Worm (Caenorhabditis elegans) whole organism, L4 larva: Measurements from ENCODE around the gene usp-50.
A peak's percentile ranks its signal among the peaks of the same experiment; 100 is the strongest.

Experiments used
- F37D6.2 ChIP-seq: sonication (generic microtip); optimal IDR thresholded peaks from 2 replicates; lab custom pipeline; 2016; ENCODE audit warnings: mild to moderate bottlenecking, missing genetic modification characterization, missing compliant biosample characterization
- F44E2.7 ChIP-seq: fragments of 200-800 bp; sonication (Bioruptor generic); IDR thresholded peaks from 2 replicates; pipeline ENCODE4 v2.1.2; 2022; ENCODE audit warnings: missing genetic modification characterization, missing compliant biosample characterization
- F49E8.2 ChIP-seq: sonication (generic microtip); optimal IDR thresholded peaks from 2 replicates; lab custom pipeline; 2016; ENCODE audit warnings: missing compliant biosample characterization, mild to moderate bottlenecking, missing genetic modification characterization, borderline replicate concordance
- R02D3.7 ChIP-seq: fragments of 150-350 bp; sonication (generic microtip); optimal IDR thresholded peaks from 3 replicates; lab custom pipeline; 2014; ENCODE audit warnings: missing biosample characterization, missing genetic modification characterization
- T20F7.1 ChIP-seq: fragments of 200-800 bp; sonication (Bioruptor generic); optimal IDR thresholded peaks from 2 replicates; lab custom pipeline; 2018; ENCODE audit warnings: mild to moderate bottlenecking, missing genetic modification characterization, missing compliant biosample characterization
- T26A8.4 ChIP-seq: fragments of 200-800 bp; sonication (Bioruptor generic); IDR thresholded peaks from 2 replicates; pipeline ENCODE4 v1.3.6; 2022; ENCODE audit warnings: missing genetic modification characterization, missing compliant biosample characterization
- Y105C5A.15 ChIP-seq: fragments of 200-800 bp; sonication (Bioruptor generic); IDR thresholded peaks from 2 replicates; pipeline ENCODE4 v1.3.6; 2022; ENCODE audit warnings: missing genetic modification characterization, missing compliant biosample characterization
- Y48G9A.11 ChIP-seq: fragments of 200-800 bp; sonication (Bioruptor generic); IDR thresholded peaks from 2 replicates; pipeline ENCODE4 v1.3.6; 2022; ENCODE audit warnings: missing genetic modification reagents, missing genetic modification characterization, missing compliant biosample characterization
- Y75B8A.6 ChIP-seq: fragments of 200-800 bp; sonication (Bioruptor generic); IDR thresholded peaks from 2 replicates; pipeline ENCODE4 v1.3.6; 2022; ENCODE audit warnings: missing genetic modification reagents, missing genetic modification characterization, missing compliant biosample characterization
- aha-1 ChIP-seq: fragments of 150-350 bp; peaks from one replicate; lab custom pipeline; 2014; ENCODE audit warnings: missing biosample characterization, missing genetic modification characterization
- ama-1 ChIP-seq: fragments of 150-350 bp; optimal IDR thresholded peaks from 2 replicates; lab custom pipeline; 2014; ENCODE audit warnings: inconsistent platforms, mixed read lengths
- attf-4 ChIP-seq: sonication (generic microtip); optimal IDR thresholded peaks from 3 replicates; lab custom pipeline; 2017; ENCODE audit warnings: missing biosample characterization, missing genetic modification characterization
- ceh-28 ChIP-seq: fragments of 150-350 bp; optimal IDR thresholded peaks from 2 replicates; lab custom pipeline; 2014; ENCODE audit warnings: missing biosample characterization, missing genetic modification reagents, missing genetic modification characterization
- cey-2 ChIP-seq: sonication (generic microtip); optimal IDR thresholded peaks from 3 replicates; lab custom pipeline; 2017; ENCODE audit warnings: missing genetic modification characterization, mild to moderate bottlenecking, missing compliant biosample characterization, antibody characterized with exemption, borderline replicate concordance; ENCODE audit not compliant: insufficient read depth
- daf-16 ChIP-seq, 3 experiments: sonication (generic microtip); optimal IDR thresholded peaks; 2 replicates each; lab custom pipeline; 2016 to 2017; ENCODE audit warnings: missing genetic modification characterization in 3 of 3, missing genetic modification reagents in 3 of 3, mild to moderate bottlenecking in 2 of 3, missing compliant biosample characterization in 2 of 3, missing biosample characterization in 1 of 3, moderate library complexity in 1 of 3
- daf-19 ChIP-seq: fragments of 200-800 bp; sonication (Bioruptor generic); conservative IDR thresholded peaks from 2 replicates; pipeline ENCODE4 v1.3.6; 2022; ENCODE audit warnings: missing genetic modification characterization, missing compliant biosample characterization
- duxl-1 ChIP-seq: sonication (generic microtip); optimal IDR thresholded peaks from 2 replicates; lab custom pipeline; 2016; ENCODE audit warnings: mild to moderate bottlenecking, missing genetic modification characterization, moderate library complexity, missing compliant biosample characterization; ENCODE audit not compliant: poor library complexity
- fkh-10 ChIP-seq: fragments of 150-350 bp; optimal IDR thresholded peaks from 2 replicates; lab custom pipeline; 2014; ENCODE audit warnings: missing biosample characterization, missing genetic modification reagents, missing genetic modification characterization
- hlh-11 ChIP-seq: fragments of 200-800 bp; sonication (Bioruptor generic); optimal IDR thresholded peaks from 2 replicates; lab custom pipeline; 2018; ENCODE audit warnings: mild to moderate bottlenecking, missing genetic modification characterization, missing compliant biosample characterization
- hmg-1.1 ChIP-seq: fragments of 200-800 bp; sonication (Bioruptor generic); IDR thresholded peaks from 2 replicates; pipeline ENCODE4 v1.3.6; 2022; ENCODE audit warnings: missing genetic modification reagents, missing genetic modification characterization, missing compliant biosample characterization
- lim-7 ChIP-seq: fragments of 200-800 bp; sonication (Bioruptor generic); IDR thresholded peaks from 2 replicates; pipeline ENCODE4 v1.3.6; 2022; ENCODE audit warnings: missing genetic modification characterization, missing compliant biosample characterization
- lin-1 ChIP-seq: fragments of 200-800 bp; sonication (Bioruptor generic); IDR thresholded peaks from 2 replicates; pipeline ENCODE4 v1.3.6; 2022; ENCODE audit warnings: missing genetic modification reagents, missing genetic modification characterization, missing compliant biosample characterization
- lin-38 ChIP-seq: fragments of 200-800 bp; sonication (Bioruptor generic); IDR thresholded peaks from 2 replicates; pipeline ENCODE4 v1.3.6; 2022; ENCODE audit warnings: missing genetic modification reagents, missing genetic modification characterization, missing compliant biosample characterization
- mes-2 ChIP-seq: sonication (generic microtip); optimal IDR thresholded peaks from 2 replicates; lab custom pipeline; 2016; ENCODE audit warnings: missing genotype, mild to moderate bottlenecking, missing genetic modification characterization, missing compliant biosample characterization; ENCODE audit not compliant: poor library complexity, severe bottlenecking
- nhr-102 ChIP-seq: sonication (generic microtip); optimal IDR thresholded peaks from 2 replicates; lab custom pipeline; 2016; ENCODE audit warnings: mild to moderate bottlenecking, missing genetic modification characterization, moderate library complexity, missing compliant biosample characterization
- nhr-77 ChIP-seq: fragments of 150-350 bp; optimal IDR thresholded peaks from 2 replicates; lab custom pipeline; 2014; ENCODE audit warnings: missing biosample characterization, missing genetic modification characterization
- rbr-2 ChIP-seq: sonication (generic microtip); optimal IDR thresholded peaks from 2 replicates; lab custom pipeline; 2016; ENCODE audit warnings: missing genotype, missing genetic modification characterization, missing compliant biosample characterization
- set-16 ChIP-seq: fragments of 200-800 bp; sonication (Bioruptor generic); IDR thresholded peaks from 2 replicates; pipeline ENCODE4 v1.3.6; 2022; ENCODE audit warnings: missing genetic modification reagents, missing genetic modification characterization, missing compliant biosample characterization
- tag-97 ChIP-seq: fragments of 200-800 bp; sonication (Bioruptor generic); IDR thresholded peaks from 2 replicates; pipeline ENCODE4 v1.3.6; 2022; ENCODE audit warnings: missing genetic modification characterization, missing compliant biosample characterization
- unc-62 ChIP-seq, 3 experiments: fragments of 150-350 bp in 1 of 3; sonication (generic microtip); optimal IDR thresholded peaks in 2 of 3; peaks in 1 of 3; 1 replicate in 1 of 3; 2 replicates in 2 of 3; lab custom pipeline; 2014 to 2017; ENCODE audit warnings: missing biosample characterization in 3 of 3, missing genetic modification characterization in 3 of 3, missing genetic modification reagents in 3 of 3, missing genotype in 1 of 3
- vab-7 ChIP-seq: fragments of 200-800 bp; sonication (Bioruptor generic); IDR thresholded peaks from 2 replicates; pipeline ENCODE4 v1.3.6; 2022; ENCODE audit warnings: missing genetic modification reagents, missing genetic modification characterization, missing compliant biosample characterization
- zag-1 ChIP-seq: fragments of 150-350 bp; optimal IDR thresholded peaks from 2 replicates; lab custom pipeline; 2014; ENCODE audit warnings: missing biosample characterization, missing genetic modification characterization
- ztf-11 ChIP-seq: fragments of 150-350 bp; optimal IDR thresholded peaks from 2 replicates; lab custom pipeline; 2014; ENCODE audit warnings: missing biosample characterization, missing genetic modification characterization

Gene usp-50

ce11 chrV:17921423-17921822 lies 3.3 kb upstream of the usp-50 start, which contains the start of gene E01B7.2 (continued):
- TF ChIP-seq lin-38 (GFP tag; lab: Robert Waterston, UW) (peak; percentile 98), daf-16 (GFP tag; optimal IDR thresholded peaks at IDR 0.05; lab: Kevin White, UChicago) (no peak), daf-16 (tag; optimal IDR thresholded peaks at IDR 0.05; lab: Kevin White, UChicago) (peak; percentile 4), rbr-2 (tag; lab: Kevin White, UChicago) (peak; percentile 20), vab-7 (GFP tag; lab: Robert Waterston, UW) (no peak), duxl-1 (tag; lab: Kevin White, UChicago) (peak; percentile 67), fkh-10 (GFP tag; lab: Kevin White, UChicago) (peak; percentile 15), hlh-11 (peak; percentile 24), mes-2 (peak; percentile 84)

ce11 chrV:17928128-17928527 lies 3.4 kb downstream of the usp-50 start:
- TF ChIP-seq cey-2 (tag; lab: Kevin White, UChicago), result no peak
- no peak for TF ChIP-seq hmg-1.1
- no peak for TF ChIP-seq F44E2.7 (GFP tag; lab: Robert Waterston, UW)
- no peak for TF ChIP-seq F49E8.2
- TF ChIP-seq attf-4 (tag; lab: Kevin White, UChicago), result no peak
- no peak for TF ChIP-seq nhr-77 (tag; lab: Kevin White, UChicago)
- TF ChIP-seq Y75B8A.6 (GFP tag; lab: Robert Waterston, UW), result no peak
- TF ChIP-seq tag-97 (GFP tag; lab: Robert Waterston, UW), result no peak
- peak; percentile 81 for TF ChIP-seq aha-1 (tag; lab: Kevin White, UChicago)
- TF ChIP-seq vab-7 (GFP tag; lab: Robert Waterston, UW), result no peak
- TF ChIP-seq set-16, result peak; percentile 89
- no peak for TF ChIP-seq R02D3.7 (tag; lab: Kevin White, UChicago)
- TF ChIP-seq lim-7 (GFP tag; lab: Robert Waterston, UW), result no peak
- no peak for TF ChIP-seq T20F7.1 (GFP tag; lab: Kevin White, UChicago)
- no peak for TF ChIP-seq ceh-28 (tag; lab: Kevin White, UChicago)
- TF ChIP-seq F37D6.2 (tag; lab: Kevin White, UChicago), result no peak
- no peak for TF ChIP-seq rbr-2 (tag; lab: Kevin White, UChicago)
- TF ChIP-seq, all 104 proteins: peak for 2

- TF ChIP-seq ama-1, result no peak
- TF ChIP-seq attf-4 (tag; lab: Kevin White, UChicago), result no peak
- TF ChIP-seq ztf-11 (tag; lab: Kevin White, UChicago), result no peak
- TF ChIP-seq cey-2 (tag; lab: Kevin White, UChicago), result no peak
- TF ChIP-seq vab-7 (GFP tag; lab: Robert Waterston, UW), result no peak
- TF ChIP-seq zag-1 (tag; lab: Kevin White, UChicago), result no peak
- TF ChIP-seq nhr-102 (tag; lab: Kevin White, UChicago), result no peak
- no peak for TF ChIP-seq Y48G9A.11 (GFP tag; lab: Robert Waterston, UW)
- TF ChIP-seq lin-1 (GFP tag; lab: Robert Waterston, UW), result no peak
Observed at ce11 chrV:17931795-17932194, 7.1 kb downstream of the usp-50 start.

ce11 chrV:17935857-17936256 lies 11.1 kb downstream of the usp-50 start:
- TF ChIP-seq T26A8.4 (peak; percentile 32; the same call in 1 of the 2 replicates), daf-19 (GFP tag; lab: Robert Waterston, UW) (no peak), Y105C5A.15 (no peak), set-16 (no peak), ama-1 (no peak), mes-2 (peak; percentile 16), unc-62 (GFP tag; optimal IDR thresholded peaks at IDR 0.05 in 1 of 2; lab: Kevin White, UChicago) (no peak), unc-62 (tag; optimal IDR thresholded peaks at IDR 0.05; lab: Kevin White, UChicago) (no peak)
